1 fruit fly cellular context compared by ENCODE assay signal in the genomic region with DNA sequence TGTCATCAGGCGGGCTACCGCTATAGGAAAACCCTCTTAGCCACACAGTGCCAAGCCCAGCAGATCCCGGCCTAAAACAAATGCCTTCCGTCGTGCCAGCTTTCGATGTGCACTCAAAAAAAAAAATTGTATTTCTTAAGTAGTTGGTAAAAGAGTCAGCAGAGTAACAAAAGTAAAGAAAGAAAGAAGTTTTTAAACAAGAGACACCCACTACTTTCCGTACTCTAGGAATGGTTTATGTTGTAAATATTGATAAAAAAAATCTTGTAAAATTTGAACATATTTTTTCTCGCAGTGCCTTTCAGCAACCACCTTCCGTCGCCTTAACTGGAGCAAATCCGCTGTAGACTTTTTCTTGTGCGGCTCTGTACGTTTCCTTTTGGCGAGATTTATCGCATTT.
TF ChIP-seq lines count a peak whose summit lies in the region.

No protein-coding gene starts in this region.

TF ChIP-seq in whole organism, embryonic, 481 proteins besides CTCF, POLR2A, EP300 and RAD21 (continued from another document and continues in another):
- TF ChIP-seq CG13775 (GFP tag; optimal IDR thresholded peaks at IDR 0.05; lab: Kevin White, UChicago) (peak; percentile 49), fru (optimal IDR thresholded peaks at IDR 0.05; lab: Kevin White, UChicago) (no peak), CG32772 (GFP tag; IDR thresholded peaks at IDR 0.05; lab: Robert Waterston, UW) (0 out of 2 replicates have a peak, but pooled peaks have one; percentile 39), org-1 (GFP tag; optimal IDR thresholded peaks at IDR 0.05; lab: Kevin White, UChicago) (peak; percentile 6), chn (GFP tag; optimal IDR thresholded peaks at IDR 0.05; lab: Kevin White, UChicago) (peak; percentile 4), CkIIα-i1 (GFP tag; IDR thresholded peaks at IDR 0.05; lab: Robert Waterston, UW) (no peak), CG3838 (GFP tag; optimal IDR thresholded peaks at IDR 0.05; lab: Kevin White, UChicago) (no peak), pros (GFP tag; optimal IDR thresholded peaks at IDR 0.05; lab: Kevin White, UChicago) (no peak), CG10959 (GFP tag; IDR thresholded peaks at IDR 0.05; lab: Robert Waterston, UW) (no peak), NC2α (GFP tag; optimal IDR thresholded peaks at IDR 0.05; lab: Kevin White, UChicago) (peak; percentile 28), CG10565 (GFP tag; optimal IDR thresholded peaks at IDR 0.05; lab: Kevin White, UChicago) (no peak), Ets65A (GFP tag; lab: Kevin White, UChicago) (peak; percentile 93), H2.0 (GFP tag; IDR thresholded peaks at IDR 0.05; lab: Robert Waterston, UW) (no peak), kay (GFP tag; optimal IDR thresholded peaks at IDR 0.05; lab: Kevin White, UChicago) (no peak), CG10274 (GFP tag; optimal IDR thresholded peaks at IDR 0.05; lab: Kevin White, UChicago) (no peak), sima (GFP tag; optimal IDR thresholded peaks at IDR 0.05; lab: Kevin White, UChicago) (no peak), zen2 (GFP tag; IDR thresholded peaks at IDR 0.05; lab: Robert Waterston, UW; ENCODE audit: partially characterized antibody) (no peak), gro (GFP tag; optimal IDR thresholded peaks at IDR 0.05; lab: Kevin White, UChicago) (no peak), gcm (GFP tag; optimal IDR thresholded peaks at IDR 0.05; lab: Kevin White, UChicago) (peak; percentile 31), scrt (GFP tag; optimal IDR thresholded peaks at IDR 0.05; lab: Kevin White, UChicago) (peak; percentile 32), zf30C (GFP tag; optimal IDR thresholded peaks at IDR 0.05; lab: Kevin White, UChicago) (peak; percentile 71), odd (GFP tag; optimal IDR thresholded peaks at IDR 0.05; lab: Kevin White, UChicago) (peak; percentile 34), Dip3 (GFP tag; optimal IDR thresholded peaks at IDR 0.05; lab: Kevin White, UChicago) (no peak), pzg (GFP tag; optimal IDR thresholded peaks at IDR 0.05; lab: Kevin White, UChicago) (no peak), so (GFP tag; IDR thresholded peaks at IDR 0.05; lab: Robert Waterston, UW) (peak; percentile 61; the same call in 1 of the 3 replicates), bigmax (GFP tag; optimal IDR thresholded peaks at IDR 0.05; lab: Kevin White, UChicago) (no peak), E2f2 (GFP tag; IDR thresholded peaks at IDR 0.05; lab: Robert Waterston, UW) (no peak; the same call in 1 of the 2 replicates), CG12942 (GFP tag; optimal IDR thresholded peaks at IDR 0.05; lab: Kevin White, UChicago) (no peak), ATbp (GFP tag; optimal IDR thresholded peaks at IDR 0.05; lab: Kevin White, UChicago) (peak; percentile 51), CG1603 (tag; optimal IDR thresholded peaks at IDR 0.05; lab: Kevin White, UChicago) (no peak), da (GFP tag; optimal IDR thresholded peaks at IDR 0.05; lab: Kevin White, UChicago) (no peak), CG10979 (tag; optimal IDR thresholded peaks at IDR 0.05; lab: Kevin White, UChicago) (peak; percentile 61), Hr78 (GFP tag; optimal IDR thresholded peaks at IDR 0.05; lab: Kevin White, UChicago) (no peak), bbx (GFP tag; IDR thresholded peaks at IDR 0.05; lab: Robert Waterston, UW; ENCODE audit: partially characterized antibody) (no peak), unc-4 (GFP tag; IDR thresholded peaks at IDR 0.05; lab: Robert Waterston, UW; ENCODE audit: partially characterized antibody) (no peak), CG9817 (tag; optimal IDR thresholded peaks at IDR 0.05; lab: Kevin White, UChicago) (peak; percentile 25), CG14965 (GFP tag; optimal IDR thresholded peaks at IDR 0.05; lab: Kevin White, UChicago; ENCODE audit: borderline replicate concordance) (no peak), tll (GFP tag; optimal IDR thresholded peaks at IDR 0.05; lab: Kevin White, UChicago) (no peak), ham (GFP tag; IDR thresholded peaks at IDR 0.05; lab: Robert Waterston, UW) (no peak), ro (GFP tag; IDR thresholded peaks at IDR 0.05; lab: Robert Waterston, UW) (no peak), Hr3 (GFP tag; optimal IDR thresholded peaks at IDR 0.05; lab: Kevin White, UChicago) (peak; percentile 15), CG7987 (GFP tag; optimal IDR thresholded peaks at IDR 0.05; lab: Kevin White, UChicago) (no peak), corto (GFP tag; optimal IDR thresholded peaks at IDR 0.05; lab: Kevin White, UChicago) (no peak), CG18476 (GFP tag; optimal IDR thresholded peaks at IDR 0.05; lab: Kevin White, UChicago) (peak; percentile 45), br (optimal IDR thresholded peaks at IDR 0.05; lab: Kevin White, UChicago) (no peak), HLH54F (GFP tag; optimal IDR thresholded peaks at IDR 0.05; lab: Kevin White, UChicago) (peak; percentile 5), HHEX (GFP tag; optimal IDR thresholded peaks at IDR 0.05; lab: Kevin White, UChicago) (no peak), lab (GFP tag; optimal IDR thresholded peaks at IDR 0.05; lab: Kevin White, UChicago) (peak; percentile 71), CG1602 (GFP tag; optimal IDR thresholded peaks at IDR 0.05; lab: Kevin White, UChicago) (no peak), kni (GFP tag; optimal IDR thresholded peaks at IDR 0.05; lab: Kevin White, UChicago) (no peak), zen (tag; optimal IDR thresholded peaks at IDR 0.05; lab: Kevin White, UChicago) (no peak), CG1233 (GFP tag; optimal IDR thresholded peaks at IDR 0.05; lab: Kevin White, UChicago) (peak; percentile 21), bcd (GFP tag; optimal IDR thresholded peaks at IDR 0.05; lab: Kevin White, UChicago) (peak; percentile 31), CG14050 (GFP tag; IDR thresholded peaks at IDR 0.05; lab: Robert Waterston, UW) (0 out of 3 replicates have a peak, but pooled peaks have one; percentile 22), Ssrp (tag; optimal IDR thresholded peaks at IDR 0.05; lab: Kevin White, UChicago) (peak; percentile 26), CHES-1-like (GFP tag; optimal IDR thresholded peaks at IDR 0.05; lab: Kevin White, UChicago) (peak; percentile 26), CG4424 (GFP tag; optimal IDR thresholded peaks at IDR 0.05; lab: Kevin White, UChicago) (peak; percentile 57), CG17359 (tag; optimal IDR thresholded peaks at IDR 0.05; lab: Kevin White, UChicago) (peak; percentile 47), D (optimal IDR thresholded peaks at IDR 0.05; lab: Kevin White, UChicago) (no peak), D (GFP tag; optimal IDR thresholded peaks at IDR 0.05; lab: Kevin White, UChicago) (peak; percentile 34), Opbp (GFP tag; IDR thresholded peaks at IDR 0.05; lab: Robert Waterston, UW; ENCODE audit: partially characterized antibody) (no peak), CG11247 (GFP tag; IDR thresholded peaks at IDR 0.05; lab: Robert Waterston, UW) (no peak; the same call in 1 of the 2 replicates), Atf3 (GFP tag; optimal IDR thresholded peaks at IDR 0.05; lab: Kevin White, UChicago) (peak; percentile 3), slou (GFP tag; optimal IDR thresholded peaks at IDR 0.05; lab: Kevin White, UChicago) (no peak), CG17802 (tag; optimal IDR thresholded peaks at IDR 0.05; lab: Kevin White, UChicago) (no peak), D19B (GFP tag; optimal IDR thresholded peaks at IDR 0.05; lab: Kevin White, UChicago) (no peak), CG7786 (GFP tag; optimal IDR thresholded peaks at IDR 0.05; lab: Kevin White, UChicago) (peak; percentile 2), esg (GFP tag; conservative IDR thresholded peaks at IDR 0.05; lab: Robert Waterston, UW) (no peak), fd3F (GFP tag; optimal IDR thresholded peaks at IDR 0.05; lab: Kevin White, UChicago) (peak; percentile 22), dmrt99B (tag; optimal IDR thresholded peaks at IDR 0.05; lab: Kevin White, UChicago) (peak; percentile 66), grn (GFP tag; optimal IDR thresholded peaks at IDR 0.05; lab: Kevin White, UChicago) (no peak), CG17912 (GFP tag; optimal IDR thresholded peaks at IDR 0.05; lab: Kevin White, UChicago) (no peak), Hsf (GFP tag; optimal IDR thresholded peaks at IDR 0.05; lab: Kevin White, UChicago) (peak; percentile 31), sens (GFP tag; lab: Kevin White, UChicago) (peak; percentile 92), ssp (GFP tag; IDR thresholded peaks at IDR 0.05; lab: Robert Waterston, UW) (no peak), CG3281 (GFP tag; optimal IDR thresholded peaks at IDR 0.05; lab: Kevin White, UChicago) (peak; percentile 33), Sry-β (GFP tag; optimal IDR thresholded peaks at IDR 0.05; lab: Kevin White, UChicago) (no peak), sens-2 (GFP tag; IDR thresholded peaks at IDR 0.05; lab: Robert Waterston, UW) (no peak), CG5245 (GFP tag; optimal IDR thresholded peaks at IDR 0.05; lab: Kevin White, UChicago) (peak; percentile 18), ind (GFP tag; optimal IDR thresholded peaks at IDR 0.05; lab: Kevin White, UChicago) (peak; percentile 29), sd (tag; optimal IDR thresholded peaks at IDR 0.05; lab: Kevin White, UChicago) (no peak), lbe (GFP tag; optimal IDR thresholded peaks at IDR 0.05; lab: Kevin White, UChicago) (no peak), cg (GFP tag; optimal IDR thresholded peaks at IDR 0.05; lab: Kevin White, UChicago) (no peak), CG34224 (GFP tag; IDR thresholded peaks at IDR 0.05; lab: Robert Waterston, UW; ENCODE audit: partially characterized antibody) (no peak), Asciz (GFP tag; optimal IDR thresholded peaks at IDR 0.05; lab: Kevin White, UChicago) (peak; percentile 16), CG11398 (GFP tag; optimal IDR thresholded peaks at IDR 0.05; lab: Kevin White, UChicago) (no peak), NfI (GFP tag; optimal IDR thresholded peaks at IDR 0.05; lab: Kevin White, UChicago) (no peak), sob (GFP tag; IDR thresholded peaks at IDR 0.05; lab: Robert Waterston, UW) (no peak), CG17328 (GFP tag; IDR thresholded peaks at IDR 0.05; lab: Robert Waterston, UW) (peak; percentile 40; the same call in 1 of the 2 replicates), schlank (tag; optimal IDR thresholded peaks at IDR 0.05; lab: Kevin White, UChicago) (no peak), CG31224 (GFP tag; IDR thresholded peaks at IDR 0.05; lab: Robert Waterston, UW) (no peak), CG11504 (tag; optimal IDR thresholded peaks at IDR 0.05; lab: Kevin White, UChicago) (peak; percentile 71), CG30403 (GFP tag; optimal IDR thresholded peaks at IDR 0.05; lab: Kevin White, UChicago) (peak; percentile 55), Elba2 (GFP tag; optimal IDR thresholded peaks at IDR 0.05; lab: Kevin White, UChicago) (no peak), Chrac-16 (GFP tag; optimal IDR thresholded peaks at IDR 0.05; lab: Kevin White, UChicago) (peak; percentile 54), tin (GFP tag; optimal IDR thresholded peaks at IDR 0.05; lab: Kevin White, UChicago) (peak; percentile 32), fd102C (GFP tag; optimal IDR thresholded peaks at IDR 0.05; lab: Kevin White, UChicago) (no peak), CG2129 (GFP tag; IDR thresholded peaks at IDR 0.05; lab: Robert Waterston, UW; ENCODE audit: partially characterized antibody) (no peak), pb (GFP tag; optimal IDR thresholded peaks at IDR 0.05; lab: Kevin White, UChicago) (no peak), Meics (GFP tag; optimal IDR thresholded peaks at IDR 0.05; lab: Kevin White, UChicago) (peak; percentile 52), Six4 (GFP tag; optimal IDR thresholded peaks at IDR 0.05; lab: Kevin White, UChicago) (peak; percentile 12), cas (GFP tag; IDR thresholded peaks at IDR 0.05; lab: Robert Waterston, UW) (no peak), CG11456 (GFP tag; IDR thresholded peaks at IDR 0.05; lab: Robert Waterston, UW) (no peak), CG16779 (GFP tag; IDR thresholded peaks at IDR 0.05; lab: Robert Waterston, UW) (no peak), otp (GFP tag; IDR thresholded peaks at IDR 0.05; lab: Robert Waterston, UW) (no peak), exex (tag; optimal IDR thresholded peaks at IDR 0.05; lab: Kevin White, UChicago) (no peak), CG17612 (GFP tag; IDR thresholded peaks at IDR 0.05; lab: Robert Waterston, UW) (no peak), CG11723 (GFP tag; optimal IDR thresholded peaks at IDR 0.05; lab: Kevin White, UChicago) (no peak), HLH3B (GFP tag; IDR thresholded peaks at IDR 0.05; lab: Robert Waterston, UW) (0 out of 2 replicates have a peak, but pooled peaks have one; percentile 22), jumu (GFP tag; optimal IDR thresholded peaks at IDR 0.05; lab: Kevin White, UChicago) (peak; percentile 29), CG33213 (GFP tag; optimal IDR thresholded peaks at IDR 0.05; lab: Kevin White, UChicago) (no peak), Dbx (GFP tag; IDR thresholded peaks at IDR 0.05; lab: Robert Waterston, UW) (no peak), Eip74EF (GFP tag; optimal IDR thresholded peaks at IDR 0.05; lab: Kevin White, UChicago) (peak in 1 of 2 experiments; percentile 32), chm (GFP tag; IDR thresholded peaks at IDR 0.05; lab: Robert Waterston, UW) (no peak), trh (GFP tag; optimal IDR thresholded peaks at IDR 0.05; lab: Kevin White, UChicago) (no peak), CG6791 (GFP tag; IDR thresholded peaks at IDR 0.05; lab: Robert Waterston, UW; ENCODE audit: partially characterized antibody) (no peak), nerfin-2 (GFP tag; IDR thresholded peaks at IDR 0.05; lab: Robert Waterston, UW; ENCODE audit: partially characterized antibody) (no peak), oc (tag; optimal IDR thresholded peaks at IDR 0.05; lab: Kevin White, UChicago) (peak; percentile 20), CG12104 (GFP tag; optimal IDR thresholded peaks at IDR 0.05; lab: Kevin White, UChicago) (no peak), vnd (GFP tag; IDR thresholded peaks at IDR 0.05; lab: Robert Waterston, UW; ENCODE audit: partially characterized antibody) (no peak), CG12219 (GFP tag; optimal IDR thresholded peaks at IDR 0.05; lab: Kevin White, UChicago) (no peak), kah (GFP tag; optimal IDR thresholded peaks at IDR 0.05; lab: Kevin White, UChicago) (no peak), CG17385 (GFP tag; optimal IDR thresholded peaks at IDR 0.05; lab: Kevin White, UChicago) (peak; percentile 43), maf-S (GFP tag; optimal IDR thresholded peaks at IDR 0.05; lab: Kevin White, UChicago) (no peak), CG16813 (GFP tag; IDR thresholded peaks at IDR 0.05; lab: Robert Waterston, UW; ENCODE audit: partially characterized antibody) (no peak), CG32532 (GFP tag; IDR thresholded peaks at IDR 0.05; lab: Robert Waterston, UW) (0 out of 2 replicates have a peak, but pooled peaks have one; percentile 15), Dip2 (GFP tag; IDR thresholded peaks at IDR 0.05; lab: Robert Waterston, UW) (no peak), bsh (GFP tag; optimal IDR thresholded peaks at IDR 0.05; lab: Kevin White, UChicago) (peak; percentile 13 to 61), CG6254 (GFP tag; optimal IDR thresholded peaks at IDR 0.05; lab: Kevin White, UChicago) (no peak)
